Fruit fly (Drosophila melanogaster): ENCODE measurements around the gene CG13887.

Gene CG13887

DNA sequence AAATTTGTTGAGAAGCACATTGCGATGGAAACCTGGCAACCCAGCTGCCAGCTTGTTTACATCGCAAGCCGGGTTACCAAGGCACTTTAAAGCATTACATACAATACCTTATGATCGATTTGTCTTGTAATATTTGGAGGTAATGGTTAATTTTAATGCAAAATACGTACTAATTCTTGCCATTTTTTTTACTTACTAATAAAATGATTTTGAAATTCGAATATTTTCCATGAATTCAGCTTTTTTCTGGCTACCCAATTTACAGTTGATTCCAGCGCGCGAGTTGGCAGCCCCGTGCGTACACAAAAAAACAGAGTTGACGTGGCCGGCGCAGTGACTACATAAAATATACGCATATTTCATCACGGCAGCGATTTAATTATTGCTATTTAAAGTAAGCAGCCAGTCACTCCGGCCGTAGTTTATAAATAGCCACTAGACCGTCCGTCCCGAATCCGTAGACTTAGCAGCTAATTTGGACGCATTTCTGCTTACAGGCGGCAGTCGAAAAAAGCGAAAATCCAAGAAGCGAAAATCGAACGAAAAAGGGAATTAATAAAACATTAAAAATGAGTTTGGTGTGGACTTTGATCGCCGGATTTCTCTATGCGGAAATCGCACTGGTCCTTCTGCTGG, at the start of gene CG13887, which contains the start of gene CG13901 (continued):
- TF ChIP-seq salm (tag; optimal IDR thresholded peaks at IDR 0.05) (peak; percentile 72), CG16779 (GFP tag; IDR thresholded peaks at IDR 0.05) (peak; percentile 56; the same call in 1 of the 2 replicates), twi (tag; optimal IDR thresholded peaks at IDR 0.05) (peak; percentile 83), CG12299 (tag; optimal IDR thresholded peaks at IDR 0.05) (peak; percentile 87), CG4424 (GFP tag; optimal IDR thresholded peaks at IDR 0.05) (peak; percentile 91), dpn (GFP tag; optimal IDR thresholded peaks at IDR 0.05) (peak; percentile 94), CG14014 (GFP tag; IDR thresholded peaks at IDR 0.05) (peak; percentile 92), CG2120 (GFP tag; optimal IDR thresholded peaks at IDR 0.05) (peak; percentile 97), Bgb (GFP tag; IDR thresholded peaks at IDR 0.05; ENCODE audit: partially characterized antibody) (no peak), CG5953 (GFP tag; IDR thresholded peaks at IDR 0.05) (peak; percentile 79), lilli (GFP tag; optimal IDR thresholded peaks at IDR 0.05) (peak; percentile 97), CG10462 (GFP tag; optimal IDR thresholded peaks at IDR 0.05) (peak; percentile 86), B-H2 (GFP tag; optimal IDR thresholded peaks at IDR 0.05) (peak; percentile 93), CG31365 (tag; optimal IDR thresholded peaks at IDR 0.05) (peak; percentile 59), fd102C (GFP tag; optimal IDR thresholded peaks at IDR 0.05) (peak; percentile 35), CG10267 (tag; optimal IDR thresholded peaks at IDR 0.05) (peak; percentile 77), toy (GFP tag; IDR thresholded peaks at IDR 0.05) (0 out of 2 replicates have a peak, but pooled peaks have one; percentile 52), CG8765 (GFP tag; IDR thresholded peaks at IDR 0.05) (peak; percentile 54), fd96Cb (tag; optimal IDR thresholded peaks at IDR 0.05) (peak; percentile 84), Meics (GFP tag; optimal IDR thresholded peaks at IDR 0.05) (peak; percentile 90), NC2β (GFP tag; optimal IDR thresholded peaks at IDR 0.05) (peak; percentile 81), Mad (GFP tag; optimal IDR thresholded peaks at IDR 0.05) (peak; percentile 77), gcm (GFP tag; optimal IDR thresholded peaks at IDR 0.05) (peak; percentile 83), emc (GFP tag; optimal IDR thresholded peaks at IDR 0.05) (peak; percentile 85), CG18619 (GFP tag; optimal IDR thresholded peaks at IDR 0.05) (peak; percentile 84), CG13123 (GFP tag; optimal IDR thresholded peaks at IDR 0.05) (peak; percentile 86), CG18599 (GFP tag; optimal IDR thresholded peaks at IDR 0.05) (peak; percentile 94), tap (tag; optimal IDR thresholded peaks at IDR 0.05) (peak; percentile 66), gce (GFP tag; IDR thresholded peaks at IDR 0.05) (peak; percentile 71; the same call in 2 of the 3 replicates), H2.0 (GFP tag; IDR thresholded peaks at IDR 0.05) (peak; percentile 84), CG13624 (GFP tag; optimal IDR thresholded peaks at IDR 0.05) (peak; percentile 83), CG15073 (GFP tag; optimal IDR thresholded peaks at IDR 0.05) (peak; percentile 59), CG34376 (GFP tag; optimal IDR thresholded peaks at IDR 0.05) (peak; percentile 91), Ptx1 (GFP tag; IDR thresholded peaks at IDR 0.05) (peak; percentile 90), pb (GFP tag; optimal IDR thresholded peaks at IDR 0.05) (peak; percentile 78), Hr3 (GFP tag; optimal IDR thresholded peaks at IDR 0.05) (peak; percentile 93), Nf-YB (GFP tag; optimal IDR thresholded peaks at IDR 0.05) (peak; percentile 70), CG10979 (tag; optimal IDR thresholded peaks at IDR 0.05) (peak; percentile 87), lov (optimal IDR thresholded peaks at IDR 0.05) (no peak), lov (GFP tag; IDR thresholded peaks at IDR 0.05) (peak; percentile 79; the same call in 1 of the 3 replicates), CG42726 (GFP tag; IDR thresholded peaks at IDR 0.05; ENCODE audit: partially characterized antibody) (no peak), CG6854 (GFP tag; optimal IDR thresholded peaks at IDR 0.05) (peak; percentile 70), zen2 (GFP tag; IDR thresholded peaks at IDR 0.05; ENCODE audit: partially characterized antibody) (no peak), Ets65A (GFP tag) (peak; percentile 99), CG11456 (GFP tag; IDR thresholded peaks at IDR 0.05) (peak; percentile 88), CG10321 (GFP tag; IDR thresholded peaks at IDR 0.05) (peak; percentile 48; the same call in 1 of the 2 replicates), Awh (GFP tag; IDR thresholded peaks at IDR 0.05) (peak; percentile 83), CG7556 (GFP tag; optimal IDR thresholded peaks at IDR 0.05) (peak; percentile 83), CG1792 (GFP tag; optimal IDR thresholded peaks at IDR 0.05) (peak; percentile 85), unpg (GFP tag; optimal IDR thresholded peaks at IDR 0.05) (peak; percentile 90)
